Worm (Caenorhabditis elegans): ENCODE data around the gene bgnt-1.1.

DNA sequence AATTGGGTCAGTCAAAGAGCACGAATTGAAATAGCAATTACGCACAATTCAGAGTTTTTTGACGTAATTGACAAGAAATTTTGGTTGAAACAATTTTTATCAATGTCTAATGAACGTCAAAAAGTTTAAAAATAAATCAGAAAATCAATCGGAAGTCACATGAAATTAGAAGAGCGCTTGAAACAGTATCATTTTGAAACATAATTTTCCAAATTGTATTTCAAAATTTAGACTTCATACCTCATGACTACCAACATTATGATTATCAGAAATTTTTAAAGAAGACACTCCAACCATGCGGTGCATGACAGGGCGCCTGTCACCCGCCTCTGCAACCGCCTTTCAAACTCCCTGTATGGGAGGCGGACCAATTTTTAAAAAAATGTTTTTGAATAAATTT lies 40.7 kb downstream of the bgnt-1.1 start:
- no peak for TF ChIP-seq ztf-11 (tag; optimal IDR thresholded peaks at IDR 0.05)
- TF ChIP-seq elt-1 (tag; optimal IDR thresholded peaks at IDR 0.05): no peak
- no peak for TF ChIP-seq mdl-1 (tag; optimal IDR thresholded peaks at IDR 0.05)
- no peak for TF ChIP-seq ceh-28 (tag; optimal IDR thresholded peaks at IDR 0.05)
- no peak for TF ChIP-seq nhr-11 (tag; optimal IDR thresholded peaks at IDR 0.05)
- TF ChIP-seq ama-1 (optimal IDR thresholded peaks at IDR 0.05): no peak
- no peak for TF ChIP-seq nhr-12 (tag; optimal IDR thresholded peaks at IDR 0.05)
- TF ChIP-seq ceh-82 (tag; optimal IDR thresholded peaks at IDR 0.05): no peak
- TF ChIP-seq R02D3.7 (tag; optimal IDR thresholded peaks at IDR 0.05): no peak
